Fruit fly (Drosophila melanogaster) whole organism, embryonic: ENCODE results near the gene CG9664.

Source experiments
- ATbp ChIP-seq: fragments of 200-800 bp; sonication (Bioruptor generic); optimal IDR thresholded peaks from 2 replicates; lab custom pipeline; 2017; ENCODE audit warnings: missing biosample characterization, mild to moderate bottlenecking, missing genetic modification characterization, missing genetic modification reagents
- Antp ChIP-seq: fragments of 200-800 bp; sonication (Bioruptor generic); optimal IDR thresholded peaks from 3 replicates; lab custom pipeline; 2016; ENCODE audit warnings: missing biosample characterization, missing genetic modification characterization
- Awh ChIP-seq: fragments of 200-800 bp; sonication (Bioruptor generic); IDR thresholded peaks from 2 replicates; pipeline ENCODE4, ENCODE4 v1.3.6; 2022; ENCODE audit warnings: missing biosample characterization, missing genetic modification characterization
- CG11504 ChIP-seq: fragments of 200-800 bp; sonication (Bioruptor generic); optimal IDR thresholded peaks from 3 replicates; lab custom pipeline; 2019; ENCODE audit warnings: missing biosample characterization, mild to moderate bottlenecking, missing genetic modification characterization, moderate library complexity
- CG12236 ChIP-seq: fragments of 200-800 bp; sonication (Bioruptor generic); optimal IDR thresholded peaks from 2 replicates; lab custom pipeline; 2016; ENCODE audit warnings: missing biosample characterization, missing genetic modification characterization
- CG12391 ChIP-seq: fragments of 200-800 bp; sonication (Bioruptor generic); optimal IDR thresholded peaks from 3 replicates; lab custom pipeline; 2018; ENCODE audit warnings: missing biosample characterization, mild to moderate bottlenecking, missing genetic modification characterization, moderate library complexity
- CG12744 ChIP-seq: fragments of 200-800 bp; sonication (Bioruptor generic); optimal IDR thresholded peaks from 2 replicates; lab custom pipeline; 2016; ENCODE audit warnings: missing biosample characterization, missing genetic modification characterization
- CG14860 ChIP-seq: fragments of 200-800 bp; sonication (Bioruptor generic); IDR thresholded peaks from 3 replicates; pipeline ENCODE4 v1.3.6; 2022; ENCODE audit warnings: missing biosample characterization, missing genetic modification characterization; ENCODE audit not compliant: partially characterized antibody
- CG17328 ChIP-seq: fragments of 200-800 bp; sonication (Bioruptor generic); IDR thresholded peaks from 2 replicates; pipeline ENCODE4 v1.3.6; 2022; ENCODE audit warnings: missing biosample characterization, missing genetic modification characterization
- CG1832 ChIP-seq: fragments of 200-800 bp; sonication (Bioruptor generic); optimal IDR thresholded peaks from 2 replicates; lab custom pipeline; 2017; ENCODE audit warnings: missing biosample characterization, mild to moderate bottlenecking, missing genetic modification characterization, inconsistent platforms
- CG18764 ChIP-seq: fragments of 200-800 bp; sonication (Bioruptor generic); optimal IDR thresholded peaks from 3 replicates; lab custom pipeline; 2016; ENCODE audit warnings: missing biosample characterization, missing genetic modification characterization
- CG32767 ChIP-seq: fragments of 200-800 bp; sonication (Bioruptor generic); IDR thresholded peaks from 2 replicates; pipeline ENCODE4 v1.3.6; 2022; ENCODE audit warnings: missing biosample characterization, missing genetic modification characterization
- CG6272 ChIP-seq: fragments of 200-800 bp; sonication (Bioruptor generic); IDR thresholded peaks from 2 replicates; pipeline ENCODE4 v1.3.6; 2022; ENCODE audit warnings: missing biosample characterization, missing genetic modification characterization
- CG6791 ChIP-seq: fragments of 200-800 bp; sonication (Bioruptor generic); IDR thresholded peaks from 3 replicates; pipeline ENCODE4 v1.3.6; 2022; ENCODE audit warnings: missing biosample characterization, missing genetic modification characterization; ENCODE audit not compliant: partially characterized antibody
- CG7745 ChIP-seq: fragments of 200-800 bp; sonication (Bioruptor generic); optimal IDR thresholded peaks from 2 replicates; lab custom pipeline; 2018; ENCODE audit warnings: missing biosample characterization, mild to moderate bottlenecking, missing genetic modification characterization, moderate library complexity
- CG8089 ChIP-seq: fragments of 200-800 bp; sonication (Bioruptor generic); optimal IDR thresholded peaks from 3 replicates; lab custom pipeline; 2016; ENCODE audit warnings: missing biosample characterization, missing genetic modification characterization
- CG8944 ChIP-seq: fragments of 200-800 bp; sonication (Bioruptor generic); optimal IDR thresholded peaks from 3 replicates; lab custom pipeline; 2016; ENCODE audit warnings: missing biosample characterization, missing genetic modification characterization
- CG9817 ChIP-seq: fragments of 200-800 bp; sonication (Bioruptor generic); optimal IDR thresholded peaks from 2 replicates; lab custom pipeline; 2018; ENCODE audit warnings: missing biosample characterization, mild to moderate bottlenecking, missing genetic modification characterization, moderate library complexity
- CG9876 ChIP-seq: fragments of 200-800 bp; sonication (Bioruptor generic); optimal IDR thresholded peaks from 2 replicates; lab custom pipeline; 2016; ENCODE audit warnings: missing biosample characterization, missing genetic modification characterization
- Camta ChIP-seq: fragments of 200-800 bp; sonication (Bioruptor generic); optimal IDR thresholded peaks from 2 replicates; lab custom pipeline; 2016; ENCODE audit warnings: missing biosample characterization, missing genetic modification characterization
- CrebB ChIP-seq: fragments of 200-800 bp; sonication (Bioruptor generic); optimal IDR thresholded peaks from 3 replicates; lab custom pipeline; 2018; ENCODE audit warnings: missing biosample characterization, mild to moderate bottlenecking, missing genetic modification characterization
- Elba2 ChIP-seq: fragments of 200-800 bp; sonication (Bioruptor generic); optimal IDR thresholded peaks from 3 replicates; lab custom pipeline; 2016; ENCODE audit warnings: missing biosample characterization, missing genetic modification characterization
- GATAe ChIP-seq: fragments of 200-800 bp; sonication (Bioruptor generic); conservative IDR thresholded peaks from 2 replicates; pipeline ENCODE4 v1.3.6; 2022; ENCODE audit warnings: missing biosample characterization, missing genetic modification characterization
- HmgZ ChIP-seq: fragments of 200-800 bp; sonication (Bioruptor generic); optimal IDR thresholded peaks from 2 replicates; lab custom pipeline; 2018; ENCODE audit warnings: missing biosample characterization, mild to moderate bottlenecking, missing genetic modification characterization
- Lhr ChIP-seq: fragments of 200-800 bp; sonication (Bioruptor generic); optimal IDR thresholded peaks from 3 replicates; lab custom pipeline; 2017; ENCODE audit warnings: mild to moderate bottlenecking, missing biosample characterization, missing genetic modification reagents, missing genetic modification characterization
- Lim3 ChIP-seq: fragments of 200-800 bp; sonication (Bioruptor generic); IDR thresholded peaks from 2 replicates; pipeline ENCODE4 v1.3.6; 2022; ENCODE audit warnings: missing biosample characterization, missing genetic modification characterization
- NC2β ChIP-seq: fragments of 200-800 bp; sonication (Bioruptor generic); optimal IDR thresholded peaks from 2 replicates; lab custom pipeline; 2016; ENCODE audit warnings: missing biosample characterization, missing genetic modification characterization
- Opbp ChIP-seq: fragments of 200-800 bp; sonication (Bioruptor generic); IDR thresholded peaks from 3 replicates; pipeline ENCODE4 v1.3.6; 2022; ENCODE audit warnings: missing biosample characterization, missing genetic modification characterization; ENCODE audit not compliant: partially characterized antibody
- Sox102F ChIP-seq: fragments of 200-800 bp; sonication (Bioruptor generic); optimal IDR thresholded peaks from 2 replicates; lab custom pipeline; 2018; ENCODE audit warnings: missing biosample characterization, mild to moderate bottlenecking, missing genetic modification characterization, moderate library complexity
- Trl ChIP-seq, 3 experiments: fragments of >200 bp in 2 of 3; fragments of 200-800 bp in 1 of 3; sonication (Bioruptor generic) in 1 of 3; optimal IDR thresholded peaks; 2 replicates in 1 of 3; 3 replicates in 2 of 3; lab custom pipeline; 2016 to 2017; ENCODE audit warnings: missing biosample characterization in 1 of 3, missing genetic modification characterization in 1 of 3
- Usf ChIP-seq: fragments of 200-800 bp; sonication (Bioruptor generic); optimal IDR thresholded peaks from 2 replicates; lab custom pipeline; 2017; ENCODE audit warnings: missing genotype, missing biosample characterization, missing genetic modification characterization
- Vsx1 ChIP-seq: fragments of 200-800 bp; sonication (Bioruptor generic); optimal IDR thresholded peaks from 2 replicates; lab custom pipeline; 2017; ENCODE audit warnings: missing biosample characterization, mild to moderate bottlenecking, missing genetic modification characterization, missing genetic modification reagents
- ap ChIP-seq: fragments of 200-800 bp; sonication (Bioruptor generic); IDR thresholded peaks from 2 replicates; pipeline ENCODE4 v1.3.6; 2022; ENCODE audit warnings: missing biosample characterization, missing genetic modification characterization
- bcd ChIP-seq: fragments of 200-800 bp; sonication (Bioruptor generic); optimal IDR thresholded peaks from 2 replicates; lab custom pipeline; 2017; ENCODE audit warnings: missing biosample characterization, mild to moderate bottlenecking, missing genetic modification characterization
- br ChIP-seq: fragments of >200 bp; optimal IDR thresholded peaks from 2 replicates; lab custom pipeline; 2017
- cg ChIP-seq: fragments of 200-800 bp; sonication (Bioruptor generic); optimal IDR thresholded peaks from 3 replicates; lab custom pipeline; 2019; ENCODE audit warnings: missing biosample characterization, mild to moderate bottlenecking, missing genetic modification characterization, moderate library complexity
- chif ChIP-seq, 2 experiments: fragments of 200-800 bp; sonication (Bioruptor generic); optimal IDR thresholded peaks; 3 replicates each; lab custom pipeline; 2016; ENCODE audit warnings: missing biosample characterization in 2 of 2, missing genetic modification characterization in 2 of 2
- emc ChIP-seq: fragments of 200-800 bp; sonication (Bioruptor generic); optimal IDR thresholded peaks from 2 replicates; lab custom pipeline; 2016; ENCODE audit warnings: missing biosample characterization, missing genetic modification characterization
- ewg ChIP-seq: fragments of 200-800 bp; sonication (Bioruptor generic); optimal IDR thresholded peaks from 3 replicates; lab custom pipeline; 2017; ENCODE audit warnings: mild to moderate bottlenecking, missing biosample characterization, missing genetic modification reagents, missing genetic modification characterization
- gce ChIP-seq: fragments of 200-800 bp; sonication (Bioruptor generic); IDR thresholded peaks from 3 replicates; pipeline ENCODE4 v1.3.6; 2022; ENCODE audit warnings: missing biosample characterization, missing genetic modification characterization
- nerfin-1 ChIP-seq: fragments of 200-800 bp; sonication (Bioruptor generic); optimal IDR thresholded peaks from 3 replicates; lab custom pipeline; 2019; ENCODE audit warnings: missing biosample characterization, mild to moderate bottlenecking, missing genetic modification characterization, moderate library complexity
- nerfin-2 ChIP-seq: fragments of 200-800 bp; sonication (Bioruptor generic); IDR thresholded peaks from 2 replicates; pipeline ENCODE4 v1.3.6; 2022; ENCODE audit warnings: missing biosample characterization, missing genetic modification characterization; ENCODE audit not compliant: partially characterized antibody
- nom ChIP-seq: fragments of 200-800 bp; sonication (Bioruptor generic); optimal IDR thresholded peaks from 2 replicates; lab custom pipeline; 2017; ENCODE audit warnings: missing biosample characterization, missing genetic modification characterization, mild to moderate bottlenecking, moderate library complexity, missing genetic modification reagents
- oc ChIP-seq: fragments of 200-800 bp; sonication (Bioruptor generic); optimal IDR thresholded peaks from 2 replicates; lab custom pipeline; 2018; ENCODE audit warnings: missing biosample characterization, mild to moderate bottlenecking, missing genetic modification characterization, moderate library complexity
- onecut ChIP-seq: fragments of 200-800 bp; sonication (Bioruptor generic); IDR thresholded peaks from 2 replicates; pipeline ENCODE4 v1.3.6; 2022; ENCODE audit warnings: missing biosample characterization, missing genetic modification characterization
- salm ChIP-seq: fragments of 200-800 bp; sonication (Bioruptor generic); optimal IDR thresholded peaks from 2 replicates; lab custom pipeline; 2018; ENCODE audit warnings: missing biosample characterization, mild to moderate bottlenecking, missing genetic modification characterization
- scrt ChIP-seq: fragments of 200-800 bp; sonication (Bioruptor generic); optimal IDR thresholded peaks from 2 replicates; lab custom pipeline; 2018; ENCODE audit warnings: missing biosample characterization, mild to moderate bottlenecking, missing genetic modification characterization, moderate library complexity
- sens ChIP-seq: fragments of 200-800 bp; sonication (Bioruptor generic); peaks from one replicate; lab custom pipeline; 2016; ENCODE audit warnings: missing biosample characterization, missing genetic modification characterization
- seq ChIP-seq: fragments of 200-800 bp; sonication (Bioruptor generic); IDR thresholded peaks from 2 replicates; pipeline ENCODE4 v1.3.6; 2022; ENCODE audit warnings: missing biosample characterization, missing genetic modification characterization
- so ChIP-seq: fragments of 200-800 bp; sonication (Bioruptor generic); IDR thresholded peaks from 3 replicates; pipeline ENCODE4 v1.3.6; 2022; ENCODE audit warnings: missing biosample characterization, missing genetic modification characterization
- tup ChIP-seq: fragments of 200-800 bp; sonication (Bioruptor generic); optimal IDR thresholded peaks from 2 replicates; lab custom pipeline; 2016; ENCODE audit warnings: missing biosample characterization, mild to moderate bottlenecking, missing genetic modification characterization, moderate library complexity

Gene CG9664

DNA sequence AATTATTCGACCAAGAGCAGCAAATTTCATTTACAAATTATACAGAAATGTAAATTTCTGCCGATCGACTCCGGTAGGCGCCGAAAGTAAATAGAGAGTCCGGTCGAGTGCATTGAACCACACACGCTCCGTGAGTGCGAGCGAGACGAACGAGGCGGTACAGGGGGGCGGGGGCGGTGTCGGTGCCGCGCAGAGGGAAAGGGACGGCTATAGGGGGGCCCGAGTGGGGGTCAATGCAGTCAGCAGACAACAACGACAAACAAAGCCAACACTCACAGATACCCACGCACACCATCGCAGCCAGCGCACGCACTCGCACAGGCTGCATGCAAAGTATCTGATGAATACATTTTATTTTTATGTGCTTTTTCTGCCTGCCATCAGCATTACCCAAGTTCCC lies 44.9 kb upstream of the CG9664 start (continued):
- TF ChIP-seq Lim3 (GFP tag; lab: Robert Waterston, UW) (no peak), CG32767 (GFP tag; lab: Robert Waterston, UW) (peak; percentile 50), nerfin-2 (GFP tag; lab: Robert Waterston, UW) (no peak), Sox102F (GFP tag; lab: Kevin White, UChicago) (no peak), ewg (GFP tag; lab: Kevin White, UChicago) (no peak), Trl (optimal IDR thresholded peaks at IDR 0.05; lab: Kevin White, UChicago) (no peak), Trl (GFP tag; optimal IDR thresholded peaks at IDR 0.05; lab: Kevin White, UChicago) (no peak), GATAe (no peak), Antp (GFP tag; lab: Kevin White, UChicago) (no peak), Usf (no peak), Camta (no peak), chif (GFP tag; optimal IDR thresholded peaks at IDR 0.05; lab: Kevin White, UChicago) (no peak), Elba2 (no peak), Opbp (GFP tag; lab: Robert Waterston, UW) (0 out of 3 replicates have a peak, but pooled peaks have one; percentile 36), CG8944 (GFP tag; lab: Kevin White, UChicago) (no peak), NC2β (GFP tag; lab: Kevin White, UChicago) (no peak), nerfin-1 (no peak), HmgZ (tag; lab: Kevin White, UChicago) (no peak), emc (GFP tag; lab: Kevin White, UChicago) (no peak), ap (GFP tag; lab: Robert Waterston, UW) (no peak), Awh (no peak), onecut (GFP tag; lab: Robert Waterston, UW) (no peak), CG17328 (GFP tag; lab: Robert Waterston, UW) (peak; percentile 20; the same call in 1 of the 2 replicates), sens (GFP tag; lab: Kevin White, UChicago) (no peak), salm (tag; lab: Kevin White, UChicago) (no peak), ATbp (peak; percentile 21), scrt (GFP tag; lab: Kevin White, UChicago) (no peak), CG18764 (GFP tag; lab: Kevin White, UChicago) (no peak), CG8089 (GFP tag; lab: Kevin White, UChicago) (no peak), gce (peak; percentile 43; the same call in 1 of the 3 replicates), tup (GFP tag; lab: Kevin White, UChicago) (no peak), oc (no peak), CG9876 (GFP tag; lab: Kevin White, UChicago) (no peak), so (0 out of 3 replicates have a peak, but pooled peaks have one; percentile 26), CrebB (tag; lab: Kevin White, UChicago) (no peak), bcd (GFP tag; lab: Kevin White, UChicago) (no peak), CG11504 (tag; lab: Kevin White, UChicago) (no peak), CG12236 (GFP tag; lab: Kevin White, UChicago) (no peak), CG12391 (no peak), Lhr (GFP tag; lab: Kevin White, UChicago) (no peak), Vsx1 (no peak), CG14860 (GFP tag; lab: Robert Waterston, UW) (no peak), nom (GFP tag; lab: Kevin White, UChicago) (peak; percentile 31), cg (GFP tag; lab: Kevin White, UChicago) (peak; percentile 74), CG6272 (GFP tag; lab: Robert Waterston, UW) (0 out of 2 replicates have a peak, but pooled peaks have one; percentile 10), br (lab: Kevin White, UChicago) (no peak), CG6791 (GFP tag; lab: Robert Waterston, UW) (peak; percentile 42; the same call in 1 of the 3 replicates), seq (no peak), CG12744 (no peak), CG9817 (tag; lab: Kevin White, UChicago) (no peak), CG7745 (tag; lab: Kevin White, UChicago) (peak; percentile 6), CG1832 (GFP tag; lab: Kevin White, UChicago) (peak; percentile 75)
